Worm (Caenorhabditis elegans): ENCODE measurements around the gene ZC404.16.

DNA sequence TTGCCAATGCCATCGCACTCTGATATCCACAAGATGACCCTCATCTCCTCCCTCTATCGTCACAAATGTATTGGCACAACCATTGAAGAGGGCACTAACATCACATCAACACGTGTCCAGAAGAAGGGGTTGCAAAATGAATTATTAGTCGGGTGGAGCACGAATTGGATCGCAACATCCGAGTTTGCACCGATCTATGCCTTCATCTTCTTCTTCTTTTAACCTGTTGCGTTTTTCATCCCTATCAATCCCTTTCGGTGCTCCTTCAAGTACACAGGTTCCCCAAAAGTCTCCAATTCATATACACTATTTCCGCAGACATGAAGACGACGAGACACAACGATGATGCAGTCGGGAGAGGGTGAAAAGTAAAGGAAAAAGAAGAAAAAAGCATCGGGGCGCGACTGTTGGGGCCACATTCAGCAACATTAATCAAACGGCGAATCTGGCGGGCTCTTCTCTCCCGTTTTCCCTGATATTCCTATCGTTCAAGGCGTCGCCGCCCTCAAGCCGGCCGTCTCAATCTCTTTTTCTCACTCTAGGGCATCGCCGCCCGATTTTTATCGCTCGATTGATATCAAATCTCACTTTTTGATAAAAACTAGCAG, 22.0 kb downstream of the ZC404.16 start:
- no peak for TF ChIP-seq unc-62 (GFP tag; optimal IDR thresholded peaks at IDR 0.05)
- no peak for TF ChIP-seq ham-2 (GFP tag; optimal IDR thresholded peaks at IDR 0.05)
- no peak for TF ChIP-seq nhr-28 (tag; optimal IDR thresholded peaks at IDR 0.05)
- TF ChIP-seq pha-4 (tag; optimal IDR thresholded peaks at IDR 0.05), result no peak
- TF ChIP-seq elt-3 (tag; optimal IDR thresholded peaks at IDR 0.05), result no peak
- no peak for TF ChIP-seq lsy-2 (tag; optimal IDR thresholded peaks at IDR 0.05)
- TF ChIP-seq unc-39 (tag; optimal IDR thresholded peaks at IDR 0.05), result no peak
- no peak for TF ChIP-seq nhr-237 (tag; optimal IDR thresholded peaks at IDR 0.05)
- TF ChIP-seq ztf-11 (tag; optimal IDR thresholded peaks at IDR 0.05), result no peak
- no peak for TF ChIP-seq nhr-12 (tag; optimal IDR thresholded peaks at IDR 0.05)
- TF ChIP-seq ceh-43 (GFP tag; optimal IDR thresholded peaks at IDR 0.05), result no peak
- TF ChIP-seq mep-1 (tag; optimal IDR thresholded peaks at IDR 0.05), result no peak
- no peak for TF ChIP-seq blmp-1 (tag; optimal IDR thresholded peaks at IDR 0.05)

Measured in whole organism, mixed stage, embryonic.